Worm (Caenorhabditis elegans): ENCODE results near the gene phg-1.

Gene phg-1

DNA sequence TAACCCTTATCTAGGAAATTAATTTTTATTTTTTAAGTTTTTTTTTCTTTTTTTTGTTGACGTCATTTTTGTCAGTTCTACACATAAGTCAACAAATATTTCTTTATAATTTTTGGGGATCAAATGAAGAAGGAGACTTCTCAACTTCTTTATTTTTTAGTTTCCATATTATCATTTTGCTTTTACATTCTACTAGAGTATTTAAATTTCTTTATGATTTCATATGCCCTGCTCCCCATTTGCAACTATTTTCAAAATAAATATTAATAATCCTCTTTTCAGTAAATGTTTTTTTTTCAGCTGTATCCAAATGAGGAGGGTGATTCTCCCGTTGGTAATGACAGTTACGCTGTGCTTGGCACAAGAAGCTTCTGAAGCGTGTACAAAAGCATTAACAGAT is at the start of gene phg-1:
phg-1 (plus strand) TSS at position 301 of the 400 bp plus-strand sequence.
- TF ChIP-seq med-1 (GFP tag; optimal IDR thresholded peaks at IDR 0.05; ENCODE audit: insufficient read depth): no peak
- no peak for TF ChIP-seq tab-1 (GFP tag; IDR thresholded peaks at IDR 0.05)
- TF ChIP-seq T22C8.4 (GFP tag; IDR thresholded peaks at IDR 0.05): no peak
- no peak for TF ChIP-seq ref-1 (GFP tag; conservative IDR thresholded peaks at IDR 0.05)
- no peak for TF ChIP-seq ztf-29 (GFP tag; IDR thresholded peaks at IDR 0.05)
- TF ChIP-seq flt-1 (GFP tag; IDR thresholded peaks at IDR 0.05): no peak
- no peak for TF ChIP-seq cog-1 (tag; optimal IDR thresholded peaks at IDR 0.05)
- no peak for TF ChIP-seq ztf-23 (GFP tag; IDR thresholded peaks at IDR 0.05)
- TF ChIP-seq klf-2 (GFP tag; conservative IDR thresholded peaks at IDR 0.05): no peak

DNA sequence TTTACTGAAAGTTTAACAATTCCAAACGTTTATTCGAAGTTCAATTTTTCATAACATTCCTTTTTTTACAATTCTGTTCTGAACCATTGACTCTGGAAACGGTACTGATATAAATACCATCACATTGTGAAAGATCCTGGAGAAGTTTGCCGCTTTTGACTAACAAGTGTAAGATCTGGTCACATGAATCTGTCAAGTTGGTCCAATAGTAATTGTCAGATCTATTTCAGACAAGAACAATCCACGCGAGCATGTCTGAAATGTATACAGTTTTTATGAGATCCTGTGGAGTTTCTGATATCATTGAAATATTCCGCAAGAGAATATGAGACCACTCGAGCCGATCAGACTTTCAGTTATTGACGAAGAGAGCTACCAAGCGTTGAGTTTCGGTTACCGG is 44.3 kb upstream of the phg-1 start:
- no peak for TF ChIP-seq tab-1 (GFP tag; IDR thresholded peaks at IDR 0.05)
- no peak for TF ChIP-seq ztf-29 (GFP tag; IDR thresholded peaks at IDR 0.05)
- TF ChIP-seq T22C8.4 (GFP tag; IDR thresholded peaks at IDR 0.05): no peak
- no peak for TF ChIP-seq cog-1 (tag; optimal IDR thresholded peaks at IDR 0.05)
- TF ChIP-seq flt-1 (GFP tag; IDR thresholded peaks at IDR 0.05): no peak
- no peak for TF ChIP-seq klf-2 (GFP tag; conservative IDR thresholded peaks at IDR 0.05)
- no peak for TF ChIP-seq med-1 (GFP tag; optimal IDR thresholded peaks at IDR 0.05; ENCODE audit: insufficient read depth)
- TF ChIP-seq ztf-23 (GFP tag; IDR thresholded peaks at IDR 0.05): no peak
- no peak for TF ChIP-seq ref-1 (GFP tag; conservative IDR thresholded peaks at IDR 0.05)

DNA sequence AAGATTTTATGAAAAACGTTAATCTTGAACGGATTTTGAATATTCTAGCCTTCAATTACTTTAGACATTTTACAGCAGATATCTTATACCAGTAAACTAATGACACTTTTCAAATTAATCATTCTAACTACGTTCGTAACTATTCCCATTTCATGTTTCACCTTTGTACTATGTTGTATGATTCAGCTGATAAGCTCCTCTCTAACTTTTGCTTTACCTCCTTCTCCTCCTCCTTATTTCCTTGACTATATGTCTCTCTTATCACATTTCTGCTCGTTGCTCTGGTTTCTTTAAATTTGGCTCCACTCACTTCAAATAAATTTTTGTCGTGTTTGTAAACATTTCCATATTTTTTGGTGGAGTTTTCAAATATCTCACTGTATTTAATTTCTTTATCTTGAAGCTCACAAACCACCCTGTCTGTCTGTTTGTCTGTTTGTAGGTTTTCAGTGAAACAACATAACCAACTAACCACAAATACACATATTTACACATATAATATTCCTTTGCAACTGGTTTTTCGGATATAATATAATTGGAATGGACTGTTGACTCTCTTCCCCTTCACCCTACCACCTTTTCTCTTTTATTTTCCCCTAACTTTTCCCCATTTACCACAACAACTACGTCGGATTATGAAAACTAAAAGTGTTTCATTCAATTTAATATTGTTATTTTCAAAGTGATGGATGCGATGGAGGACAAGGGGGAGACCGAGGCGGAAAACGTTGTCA is 43.1 kb upstream of the phg-1 start, which contains the start of gene lact-2:
lact-2 (plus strand) TSS at position 684 of the 734 bp plus-strand sequence.
- no peak for TF ChIP-seq ztf-29 (GFP tag; IDR thresholded peaks at IDR 0.05)
- TF ChIP-seq ztf-23 (GFP tag; IDR thresholded peaks at IDR 0.05): no peak
- no peak for TF ChIP-seq tab-1 (GFP tag; IDR thresholded peaks at IDR 0.05)
- TF ChIP-seq cog-1 (tag; optimal IDR thresholded peaks at IDR 0.05): no peak
- no peak for TF ChIP-seq med-1 (GFP tag; optimal IDR thresholded peaks at IDR 0.05; ENCODE audit: insufficient read depth)
- no peak for TF ChIP-seq flt-1 (GFP tag; IDR thresholded peaks at IDR 0.05)
- no peak for TF ChIP-seq T22C8.4 (GFP tag; IDR thresholded peaks at IDR 0.05)
- no peak for TF ChIP-seq klf-2 (GFP tag; conservative IDR thresholded peaks at IDR 0.05)
- no peak for TF ChIP-seq ref-1 (GFP tag; conservative IDR thresholded peaks at IDR 0.05)

DNA sequence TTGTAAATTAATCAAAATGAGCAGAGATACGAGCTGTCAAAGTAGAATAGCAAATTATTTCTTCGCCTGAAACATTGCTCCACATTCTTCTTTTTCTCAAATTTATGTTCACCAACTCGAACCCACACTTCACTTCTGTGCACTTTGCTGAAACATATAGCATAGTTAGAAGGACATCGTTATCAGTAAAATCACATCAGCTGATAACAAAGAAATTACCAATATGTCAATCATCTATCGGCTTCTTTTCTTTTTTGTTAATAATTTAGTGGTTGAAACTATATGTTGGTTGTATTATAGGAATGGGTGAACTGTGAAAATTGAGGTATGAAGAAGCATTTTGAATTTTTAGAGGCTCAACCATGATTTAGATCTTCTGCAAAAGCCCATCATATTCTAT is 42.2 kb upstream of the phg-1 start:
- TF ChIP-seq ref-1 (GFP tag; conservative IDR thresholded peaks at IDR 0.05): no peak
- TF ChIP-seq klf-2 (GFP tag; conservative IDR thresholded peaks at IDR 0.05): no peak
- no peak for TF ChIP-seq ztf-29 (GFP tag; IDR thresholded peaks at IDR 0.05)
- no peak for TF ChIP-seq tab-1 (GFP tag; IDR thresholded peaks at IDR 0.05)

DNA sequence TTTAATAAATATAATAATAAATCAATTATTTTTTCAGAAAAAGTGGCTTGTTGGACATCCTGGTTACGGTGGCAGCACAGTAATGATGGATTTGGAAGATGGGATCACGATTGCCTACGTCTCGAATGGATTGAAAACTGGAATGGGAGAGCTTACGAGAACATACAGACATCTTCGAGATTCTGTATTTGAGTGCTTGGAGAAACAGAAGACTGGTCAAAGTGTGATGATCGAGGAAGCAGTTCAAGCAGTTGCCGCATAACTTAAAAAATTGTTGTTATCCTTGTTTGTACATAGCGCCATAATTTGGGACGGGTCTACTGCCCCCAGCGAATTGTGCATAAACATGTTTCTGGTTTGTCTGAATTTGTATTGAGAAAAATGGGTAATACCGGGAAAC is 39.0 kb upstream of the phg-1 start:
- no peak for TF ChIP-seq T22C8.4 (GFP tag; IDR thresholded peaks at IDR 0.05)
- TF ChIP-seq tab-1 (GFP tag; IDR thresholded peaks at IDR 0.05): no peak
- no peak for TF ChIP-seq med-1 (GFP tag; optimal IDR thresholded peaks at IDR 0.05; ENCODE audit: insufficient read depth)
- TF ChIP-seq klf-2 (GFP tag; conservative IDR thresholded peaks at IDR 0.05): no peak
- TF ChIP-seq flt-1 (GFP tag; IDR thresholded peaks at IDR 0.05): no peak
- TF ChIP-seq cog-1 (tag; optimal IDR thresholded peaks at IDR 0.05): no peak
- TF ChIP-seq ztf-29 (GFP tag; IDR thresholded peaks at IDR 0.05): no peak
- TF ChIP-seq ztf-23 (GFP tag; IDR thresholded peaks at IDR 0.05): no peak
- no peak for TF ChIP-seq ref-1 (GFP tag; conservative IDR thresholded peaks at IDR 0.05)

DNA sequence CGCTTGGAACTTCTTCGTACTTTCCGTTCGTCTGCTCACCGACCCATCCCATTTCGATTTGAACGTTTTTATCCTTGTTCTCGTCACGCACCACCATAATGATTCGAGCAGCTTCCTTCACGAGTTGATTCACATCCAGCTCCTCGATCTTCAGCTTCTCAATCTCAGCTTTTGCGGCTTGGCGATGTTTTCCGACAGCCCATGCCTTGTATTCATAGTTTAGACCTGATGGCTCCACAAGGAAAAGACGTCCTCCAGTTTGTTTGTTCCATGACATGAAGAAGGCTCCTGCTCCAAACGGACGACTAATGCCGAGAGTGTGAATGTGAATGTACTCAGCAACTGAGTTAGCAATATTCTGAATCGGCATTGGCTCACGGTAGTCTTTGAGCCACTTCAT is 38.4 kb upstream of the phg-1 start:
- TF ChIP-seq ref-1 (GFP tag; conservative IDR thresholded peaks at IDR 0.05) (no peak), cog-1 (tag; optimal IDR thresholded peaks at IDR 0.05) (no peak), ztf-23 (GFP tag; IDR thresholded peaks at IDR 0.05) (no peak), flt-1 (GFP tag; IDR thresholded peaks at IDR 0.05) (no peak), klf-2 (GFP tag; conservative IDR thresholded peaks at IDR 0.05) (no peak), ztf-29 (GFP tag; IDR thresholded peaks at IDR 0.05) (no peak), T22C8.4 (GFP tag; IDR thresholded peaks at IDR 0.05) (no peak), med-1 (GFP tag; optimal IDR thresholded peaks at IDR 0.05; ENCODE audit: insufficient read depth) (no peak), tab-1 (GFP tag; IDR thresholded peaks at IDR 0.05) (no peak)

DNA sequence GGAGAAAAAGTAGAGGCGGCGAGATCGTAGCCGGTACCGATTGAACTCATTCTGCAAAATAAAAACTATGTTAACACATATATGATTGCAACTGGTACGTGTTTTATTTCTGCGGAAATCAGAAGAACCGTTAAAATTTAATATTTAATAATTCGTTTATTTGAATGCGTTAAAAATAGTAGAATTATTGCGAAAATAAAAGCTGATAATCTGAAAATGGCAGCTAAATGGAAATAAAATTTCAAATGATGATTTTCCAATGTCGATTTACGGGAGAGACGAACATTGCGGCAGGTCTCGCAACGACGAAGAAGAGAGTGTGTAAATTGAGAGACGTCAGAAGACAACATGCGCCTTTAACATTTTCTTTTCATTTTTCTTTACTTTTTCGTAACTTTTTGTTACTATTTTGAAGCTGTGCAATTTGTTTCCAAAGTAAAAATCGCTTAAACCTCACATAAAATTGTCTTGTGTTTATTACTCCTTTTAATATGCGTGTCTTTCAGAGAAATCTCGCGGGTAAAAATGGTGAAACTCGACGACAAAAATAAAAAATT is 37.6 kb upstream of the phg-1 start, which contains the start of the genes pas-7 and puf-12:
pas-7 (minus strand) TSS at position 51 of the 557 bp plus-strand sequence.
puf-12 (plus strand) TSS at position 507 of the 557 bp plus-strand sequence.
- TF ChIP-seq tab-1 (GFP tag; IDR thresholded peaks at IDR 0.05): no peak
- TF ChIP-seq ztf-23 (GFP tag; IDR thresholded peaks at IDR 0.05): no peak
- TF ChIP-seq cog-1 (tag; optimal IDR thresholded peaks at IDR 0.05): no peak
- no peak for TF ChIP-seq ztf-29 (GFP tag; IDR thresholded peaks at IDR 0.05)
- no peak for TF ChIP-seq flt-1 (GFP tag; IDR thresholded peaks at IDR 0.05)
- no peak for TF ChIP-seq med-1 (GFP tag; optimal IDR thresholded peaks at IDR 0.05; ENCODE audit: insufficient read depth)
- TF ChIP-seq klf-2 (GFP tag; conservative IDR thresholded peaks at IDR 0.05): no peak
- TF ChIP-seq T22C8.4 (GFP tag; IDR thresholded peaks at IDR 0.05): no peak
- no peak for TF ChIP-seq ref-1 (GFP tag; conservative IDR thresholded peaks at IDR 0.05)

DNA sequence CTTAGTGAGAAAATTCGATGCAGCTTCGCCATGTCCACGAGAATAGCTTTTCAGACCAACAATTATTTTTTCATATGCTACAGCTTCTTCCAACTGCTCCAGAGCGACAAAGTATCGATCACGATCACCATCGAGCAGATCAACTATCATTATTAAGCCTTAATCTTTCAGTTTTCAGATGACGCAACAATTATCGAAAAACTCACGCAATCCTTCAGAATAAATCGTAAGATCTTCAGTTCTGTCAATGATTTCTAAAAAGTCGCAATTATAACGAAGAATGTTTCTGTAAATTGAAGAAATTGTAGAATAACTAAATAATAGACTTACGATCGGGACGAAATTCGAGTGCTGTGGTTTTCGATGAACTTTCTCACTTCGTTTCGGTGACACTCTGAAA is 34.2 kb upstream of the phg-1 start:
- TF ChIP-seq T22C8.4 (GFP tag; IDR thresholded peaks at IDR 0.05): no peak
- no peak for TF ChIP-seq med-1 (GFP tag; optimal IDR thresholded peaks at IDR 0.05; ENCODE audit: insufficient read depth)
- no peak for TF ChIP-seq flt-1 (GFP tag; IDR thresholded peaks at IDR 0.05)
- TF ChIP-seq tab-1 (GFP tag; IDR thresholded peaks at IDR 0.05): no peak
- no peak for TF ChIP-seq ztf-29 (GFP tag; IDR thresholded peaks at IDR 0.05)
- TF ChIP-seq klf-2 (GFP tag; conservative IDR thresholded peaks at IDR 0.05): no peak
- no peak for TF ChIP-seq ztf-23 (GFP tag; IDR thresholded peaks at IDR 0.05)
- TF ChIP-seq ref-1 (GFP tag; conservative IDR thresholded peaks at IDR 0.05): no peak
- TF ChIP-seq cog-1 (tag; optimal IDR thresholded peaks at IDR 0.05): no peak

DNA sequence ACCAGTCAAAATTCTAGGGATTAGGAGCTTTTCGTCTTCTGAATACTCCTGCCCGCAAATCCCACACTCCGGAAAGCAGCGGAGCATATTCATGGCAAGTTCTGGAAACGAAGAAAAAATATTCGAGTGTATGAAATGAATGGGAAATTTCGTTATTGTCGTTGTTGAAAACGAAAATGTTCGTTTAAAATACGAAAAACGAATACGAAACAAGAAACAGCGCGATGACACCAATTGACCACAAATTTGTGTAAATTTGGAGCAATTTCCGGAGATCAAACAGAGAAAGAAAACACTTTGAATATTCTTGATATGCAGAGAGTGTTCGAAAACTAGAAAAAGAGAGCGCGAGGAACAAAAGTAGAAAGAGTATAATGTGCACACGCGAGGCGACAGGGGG is 31.9 kb upstream of the phg-1 start, which contains the start of gene ZK945.4:
ZK945.4 (minus strand) TSS at position 101 of the 400 bp plus-strand sequence.
- TF ChIP-seq klf-2 (GFP tag; conservative IDR thresholded peaks at IDR 0.05) (no peak), cog-1 (tag; optimal IDR thresholded peaks at IDR 0.05) (no peak), flt-1 (GFP tag; IDR thresholded peaks at IDR 0.05) (no peak), T22C8.4 (GFP tag; IDR thresholded peaks at IDR 0.05) (no peak), med-1 (GFP tag; optimal IDR thresholded peaks at IDR 0.05; ENCODE audit: insufficient read depth) (no peak), tab-1 (GFP tag; IDR thresholded peaks at IDR 0.05) (no peak), ref-1 (GFP tag; conservative IDR thresholded peaks at IDR 0.05) (no peak), ztf-29 (GFP tag; IDR thresholded peaks at IDR 0.05) (no peak), ztf-23 (GFP tag; IDR thresholded peaks at IDR 0.05) (no peak)
